Worm (Caenorhabditis elegans) whole organism, L4 larva: Measurements from ENCODE around the gene cpsf-4.
A peak's percentile ranks its signal among the peaks of the same experiment; 100 is the strongest.

Experiments used
- D1046.2 ChIP-seq: fragments of 200-800 bp; sonication (Bioruptor generic); IDR thresholded peaks from 2 replicates; pipeline ENCODE4 v1.3.6; 2022; ENCODE audit warnings: missing genetic modification characterization, missing compliant biosample characterization
- F10B5.3 ChIP-seq: sonication (generic microtip); optimal IDR thresholded peaks from 2 replicates; lab custom pipeline; 2016; ENCODE audit warnings: mild to moderate bottlenecking, missing genetic modification characterization, missing compliant biosample characterization
- F26F4.8 ChIP-seq: fragments of 200-800 bp; sonication (Bioruptor generic); conservative IDR thresholded peaks from 2 replicates; pipeline ENCODE4 v1.3.6; 2022; ENCODE audit warnings: missing genetic modification characterization, missing compliant biosample characterization
- F49E8.2 ChIP-seq: sonication (generic microtip); optimal IDR thresholded peaks from 2 replicates; lab custom pipeline; 2016; ENCODE audit warnings: missing compliant biosample characterization, mild to moderate bottlenecking, missing genetic modification characterization, borderline replicate concordance
- R02D3.7 ChIP-seq: fragments of 150-350 bp; sonication (generic microtip); optimal IDR thresholded peaks from 3 replicates; lab custom pipeline; 2014; ENCODE audit warnings: missing biosample characterization, missing genetic modification characterization
- T26A8.4 ChIP-seq: fragments of 200-800 bp; sonication (Bioruptor generic); IDR thresholded peaks from 2 replicates; pipeline ENCODE4 v1.3.6; 2022; ENCODE audit warnings: missing genetic modification characterization, missing compliant biosample characterization
- Y48G9A.11 ChIP-seq: fragments of 200-800 bp; sonication (Bioruptor generic); IDR thresholded peaks from 2 replicates; pipeline ENCODE4 v1.3.6; 2022; ENCODE audit warnings: missing genetic modification reagents, missing genetic modification characterization, missing compliant biosample characterization
- Y75B8A.6 ChIP-seq: fragments of 200-800 bp; sonication (Bioruptor generic); IDR thresholded peaks from 2 replicates; pipeline ENCODE4 v1.3.6; 2022; ENCODE audit warnings: missing genetic modification reagents, missing genetic modification characterization, missing compliant biosample characterization
- aha-1 ChIP-seq: fragments of 150-350 bp; peaks from one replicate; lab custom pipeline; 2014; ENCODE audit warnings: missing biosample characterization, missing genetic modification characterization
- aly-2 ChIP-seq: sonication (generic microtip); optimal IDR thresholded peaks from 2 replicates; lab custom pipeline; 2018; ENCODE audit warnings: missing biosample characterization, missing genetic modification characterization
- ama-1 ChIP-seq: fragments of 150-350 bp; optimal IDR thresholded peaks from 2 replicates; lab custom pipeline; 2014; ENCODE audit warnings: inconsistent platforms, mixed read lengths
- arid-1 ChIP-seq: fragments of 200-800 bp; sonication (Bioruptor generic); conservative IDR thresholded peaks from 2 replicates; pipeline ENCODE4 v1.3.6; 2022; ENCODE audit warnings: missing genetic modification reagents, missing genetic modification characterization, missing compliant biosample characterization
- ceh-28 ChIP-seq: fragments of 150-350 bp; optimal IDR thresholded peaks from 2 replicates; lab custom pipeline; 2014; ENCODE audit warnings: missing biosample characterization, missing genetic modification reagents, missing genetic modification characterization
- ceh-32 ChIP-seq: sonication (generic microtip); optimal IDR thresholded peaks from 2 replicates; lab custom pipeline; 2016; ENCODE audit warnings: mild to moderate bottlenecking, missing genetic modification characterization, missing compliant biosample characterization; ENCODE audit not compliant: poor library complexity
- ceh-44 ChIP-seq: fragments of 200-800 bp; sonication (Bioruptor generic); IDR thresholded peaks from 2 replicates; pipeline ENCODE4 v1.3.6; 2022; ENCODE audit warnings: missing genetic modification reagents, missing genetic modification characterization, missing compliant biosample characterization
- ces-1 ChIP-seq: fragments of 150-350 bp; sonication (generic microtip); optimal IDR thresholded peaks from 4 replicates; lab custom pipeline; 2014; ENCODE audit warnings: missing biosample characterization, missing genetic modification reagents, missing genetic modification characterization
- cey-2 ChIP-seq: sonication (generic microtip); optimal IDR thresholded peaks from 3 replicates; lab custom pipeline; 2017; ENCODE audit warnings: missing genetic modification characterization, mild to moderate bottlenecking, missing compliant biosample characterization, antibody characterized with exemption, borderline replicate concordance; ENCODE audit not compliant: insufficient read depth
- dpl-1 ChIP-seq: fragments of 150-350 bp; optimal IDR thresholded peaks from 2 replicates; lab custom pipeline; 2014; ENCODE audit warnings: missing biosample characterization, missing genetic modification reagents, missing genetic modification characterization
- egl-27 ChIP-seq: sonication (generic microtip); optimal IDR thresholded peaks from 3 replicates; lab custom pipeline; 2017; ENCODE audit warnings: missing biosample characterization, missing genetic modification reagents, missing genetic modification characterization
- egl-43 ChIP-seq: fragments of 200-800 bp; sonication (Bioruptor generic); IDR thresholded peaks from 2 replicates; pipeline ENCODE4 v1.3.6; 2022; ENCODE audit warnings: missing genetic modification reagents, missing genetic modification characterization, missing compliant biosample characterization
- hlh-30 ChIP-seq: sonication (generic microtip); optimal IDR thresholded peaks from 2 replicates; lab custom pipeline; 2017; ENCODE audit warnings: antibody characterized with exemption, mild to moderate bottlenecking, missing genetic modification characterization, missing compliant biosample characterization; ENCODE audit not compliant: insufficient read depth
- lim-7 ChIP-seq: fragments of 200-800 bp; sonication (Bioruptor generic); IDR thresholded peaks from 2 replicates; pipeline ENCODE4 v1.3.6; 2022; ENCODE audit warnings: missing genetic modification characterization, missing compliant biosample characterization
- lin-15B ChIP-seq: fragments of 150-350 bp; sonication (generic microtip); optimal IDR thresholded peaks from 3 replicates; lab custom pipeline; 2014; ENCODE audit warnings: missing biosample characterization, missing genetic modification characterization
- lsy-2 ChIP-seq, 2 experiments: fragments of 150-350 bp in 1 of 2; sonication (generic microtip) in 1 of 2; optimal IDR thresholded peaks; 2 replicates each; lab custom pipeline; 2014 to 2017; ENCODE audit warnings: missing biosample characterization in 2 of 2, missing genetic modification characterization in 2 of 2
- mdl-1 ChIP-seq, 2 experiments: fragments of 150-350 bp in 1 of 2; sonication (generic microtip) in 1 of 2; optimal IDR thresholded peaks; 2 replicates each; lab custom pipeline; 2014 to 2017; ENCODE audit warnings: missing biosample characterization in 2 of 2, missing genetic modification characterization in 2 of 2
- mep-1 ChIP-seq: fragments of 150-350 bp; sonication (generic microtip); optimal IDR thresholded peaks from 3 replicates; lab custom pipeline; 2014; ENCODE audit warnings: missing biosample characterization, missing genetic modification characterization
- mes-2 ChIP-seq: sonication (generic microtip); optimal IDR thresholded peaks from 2 replicates; lab custom pipeline; 2016; ENCODE audit warnings: missing genotype, mild to moderate bottlenecking, missing genetic modification characterization, missing compliant biosample characterization; ENCODE audit not compliant: poor library complexity, severe bottlenecking
- mxl-3 ChIP-seq: fragments of 200-800 bp; sonication (Bioruptor generic); optimal IDR thresholded peaks from 2 replicates; lab custom pipeline; 2018; ENCODE audit warnings: mild to moderate bottlenecking, missing genetic modification characterization, missing compliant biosample characterization
- nhr-6 ChIP-seq: fragments of 150-350 bp; optimal IDR thresholded peaks from 2 replicates; lab custom pipeline; 2014; ENCODE audit warnings: missing biosample characterization, missing genetic modification characterization
- pha-4 ChIP-seq, 2 experiments: fragments of 150-350 bp in 1 of 2; fragments of 200-800 bp in 1 of 2; sonication (Bioruptor generic) in 1 of 2; IDR thresholded peaks in 1 of 2; optimal IDR thresholded peaks in 1 of 2; 2 replicates each; pipeline versions ENCODE4 v1.3.6 to Lab custom; 2014 to 2022; ENCODE audit warnings: missing genetic modification characterization in 2 of 2, missing genetic modification reagents in 2 of 2, missing biosample characterization in 1 of 2, missing compliant biosample characterization in 1 of 2
- rbr-2 ChIP-seq: sonication (generic microtip); optimal IDR thresholded peaks from 2 replicates; lab custom pipeline; 2016; ENCODE audit warnings: missing genotype, missing genetic modification characterization, missing compliant biosample characterization
- set-16 ChIP-seq: fragments of 200-800 bp; sonication (Bioruptor generic); IDR thresholded peaks from 2 replicates; pipeline ENCODE4 v1.3.6; 2022; ENCODE audit warnings: missing genetic modification reagents, missing genetic modification characterization, missing compliant biosample characterization
- snpc-4 ChIP-seq: fragments of 150-350 bp; optimal IDR thresholded peaks from 2 replicates; lab custom pipeline; 2014; ENCODE audit warnings: missing biosample characterization, missing genetic modification characterization
- spr-1 ChIP-seq: sonication (generic microtip); optimal IDR thresholded peaks from 2 replicates; lab custom pipeline; 2016; ENCODE audit warnings: mild to moderate bottlenecking, missing genetic modification characterization, missing compliant biosample characterization
- tra-1 ChIP-seq: fragments of 200-800 bp; sonication (Bioruptor generic); IDR thresholded peaks from 2 replicates; pipeline ENCODE4 v1.3.6; 2022; ENCODE audit warnings: missing genetic modification reagents, missing genetic modification characterization, missing compliant biosample characterization
- unc-62 ChIP-seq, 3 experiments: fragments of 150-350 bp in 1 of 3; sonication (generic microtip); optimal IDR thresholded peaks in 2 of 3; peaks in 1 of 3; 1 replicate in 1 of 3; 2 replicates in 2 of 3; lab custom pipeline; 2014 to 2017; ENCODE audit warnings: missing biosample characterization in 3 of 3, missing genetic modification characterization in 3 of 3, missing genetic modification reagents in 3 of 3, missing genotype in 1 of 3

Gene cpsf-4

DNA sequence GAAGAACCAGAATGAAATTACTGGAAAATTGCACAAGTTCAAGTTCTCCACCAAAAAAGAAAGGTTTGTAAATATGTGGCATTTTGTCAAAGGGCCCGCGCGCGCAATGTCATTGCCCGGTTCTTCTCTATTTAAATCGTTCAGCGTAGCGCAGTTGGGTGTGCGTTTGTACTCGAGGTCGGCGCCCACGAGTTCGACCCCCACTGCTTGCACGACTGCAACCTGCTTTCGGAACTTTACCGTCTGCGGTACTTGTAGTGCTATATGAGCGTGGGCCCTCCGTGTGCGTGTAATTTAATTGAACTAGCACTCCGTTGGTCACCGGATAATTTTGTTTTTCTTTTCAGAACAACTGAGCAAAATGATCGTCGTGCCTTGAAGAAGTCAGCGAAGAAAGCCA lies 6.7 kb downstream of the cpsf-4 start (continued):
- no peak for TF ChIP-seq ces-1 (GFP tag; lab: Kevin White, UChicago)
- TF ChIP-seq lin-15B (tag; lab: Kevin White, UChicago), result no peak
- TF ChIP-seq lsy-2 (tag; optimal IDR thresholded peaks at IDR 0.05; lab: Kevin White, UChicago), result peak in 1 of 2 experiments; percentile 61
- TF ChIP-seq mep-1, result peak; percentile 89
- TF ChIP-seq dpl-1 (GFP tag; lab: Kevin White, UChicago), result peak; percentile 48
- TF ChIP-seq ceh-28 (tag; lab: Kevin White, UChicago), result no peak
- TF ChIP-seq set-16 (GFP tag; lab: Robert Waterston, UW), result peak; percentile 67

DNA sequence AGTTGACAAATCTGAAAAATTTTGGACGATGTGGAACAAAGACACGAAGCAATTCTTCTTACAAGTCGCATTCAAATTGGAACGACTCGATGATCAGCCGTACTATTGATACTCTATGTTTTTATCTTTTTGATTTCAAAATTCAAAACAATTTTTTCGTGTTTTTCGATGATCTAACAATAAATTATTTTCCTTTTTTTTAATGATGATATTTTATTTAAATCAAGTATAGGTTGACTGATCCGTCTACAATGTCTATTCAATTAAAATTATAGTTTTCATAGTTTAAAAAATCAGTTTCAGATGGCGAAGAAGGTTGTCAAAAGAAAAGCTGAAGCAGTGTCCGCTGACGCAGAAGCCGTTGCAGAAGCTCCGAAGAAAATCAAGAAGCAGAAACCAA lies 8.1 kb downstream of the cpsf-4 start, which contains the start of gene rbm-34:
Gene rbm-34 (plus strand): TSS at position 301 of the 400 bp plus-strand sequence.
- TF ChIP-seq ceh-28 (tag; lab: Kevin White, UChicago) (no peak), pha-4 (GFP tag; IDR thresholded peaks at IDR 0.05; lab: Robert Waterston, UW) (0 out of 2 replicates have a peak, but pooled peaks have one; percentile 41), pha-4 (tag; optimal IDR thresholded peaks at IDR 0.05; lab: Kevin White, UChicago) (no peak)

DNA sequence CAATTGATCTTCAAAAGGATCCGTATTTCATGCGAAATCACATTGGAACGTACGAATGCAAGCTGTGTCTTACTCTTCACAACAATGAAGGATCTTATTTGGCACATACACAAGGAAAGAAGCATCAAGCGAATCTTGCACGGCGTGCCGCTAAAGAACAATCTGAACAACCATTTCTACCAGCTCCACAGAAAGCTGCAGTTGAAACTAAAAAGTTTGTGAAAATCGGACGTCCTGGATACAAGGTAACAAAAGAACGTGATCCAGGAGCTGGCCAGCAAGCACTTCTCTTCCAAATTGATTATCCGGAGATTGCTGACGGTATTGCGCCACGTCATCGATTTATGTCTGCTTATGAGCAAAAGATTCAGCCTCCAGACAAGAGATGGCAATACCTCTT lies 8.7 kb downstream of the cpsf-4 start:
- TF ChIP-seq unc-62 (GFP tag; optimal IDR thresholded peaks at IDR 0.05 in 1 of 2; lab: Kevin White, UChicago) (peak in 1 of 2 experiments; percentile 92), unc-62 (tag; optimal IDR thresholded peaks at IDR 0.05; lab: Kevin White, UChicago) (no peak), mep-1 (no peak), aly-2 (tag; lab: Kevin White, UChicago) (no peak), mdl-1 (tag; optimal IDR thresholded peaks at IDR 0.05; lab: Kevin White, UChicago) (no peak)
- TF ChIP-seq, all 104 proteins: peak for 1

DNA sequence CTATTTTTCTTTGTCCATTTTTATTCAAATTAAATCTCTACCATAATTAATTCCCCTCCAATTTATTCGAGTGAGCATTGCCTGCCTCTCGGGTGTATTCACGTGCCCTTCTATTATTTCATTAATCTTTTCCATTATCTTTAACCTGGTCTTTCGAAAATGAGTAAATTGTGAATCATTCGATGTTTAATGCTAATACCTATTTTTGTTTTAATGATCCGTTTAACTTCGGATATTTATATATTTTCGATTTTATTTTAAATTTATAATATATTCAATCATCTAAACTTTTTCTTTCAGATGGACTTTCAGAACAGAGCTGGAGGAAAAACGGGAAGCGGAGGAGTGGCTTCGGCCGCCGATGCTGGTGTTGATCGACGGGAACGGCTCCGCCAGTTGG lies 9.1 kb downstream of the cpsf-4 start, which contains the start of gene repo-1:
Gene repo-1 (plus strand): TSS at position 301 of the 400 bp plus-strand sequence.
- TF ChIP-seq aha-1 (peak; percentile 71), pha-4 (GFP tag; IDR thresholded peaks at IDR 0.05; lab: Robert Waterston, UW) (0 out of 2 replicates have a peak, but pooled peaks have one; percentile 11), pha-4 (tag; optimal IDR thresholded peaks at IDR 0.05; lab: Kevin White, UChicago) (no peak), rbr-2 (tag; lab: Kevin White, UChicago) (no peak)

DNA sequence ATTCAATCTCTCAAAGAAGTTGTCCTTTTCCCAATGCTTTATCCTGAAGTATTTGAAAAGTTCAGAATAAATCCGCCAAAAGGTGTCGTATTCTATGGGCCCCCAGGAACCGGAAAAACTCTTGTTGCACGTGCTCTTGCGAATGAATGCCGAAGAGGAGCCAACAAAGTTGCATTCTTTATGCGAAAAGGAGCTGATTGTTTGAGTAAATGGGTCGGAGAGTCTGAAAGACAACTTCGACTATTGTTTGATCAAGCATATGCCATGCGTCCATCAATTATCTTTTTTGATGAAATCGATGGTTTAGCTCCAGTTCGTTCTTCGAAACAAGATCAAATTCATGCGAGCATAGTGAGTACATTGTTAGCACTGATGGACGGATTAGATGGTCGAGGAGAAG lies 12.4 kb downstream of the cpsf-4 start:
- TF ChIP-seq R02D3.7 (tag; lab: Kevin White, UChicago), result no peak
- TF ChIP-seq cey-2, result no peak
- TF ChIP-seq unc-62 (GFP tag; optimal IDR thresholded peaks at IDR 0.05 in 1 of 2; lab: Kevin White, UChicago), result peak in 1 of 2 experiments; percentile 63
- no peak for TF ChIP-seq unc-62 (tag; optimal IDR thresholded peaks at IDR 0.05; lab: Kevin White, UChicago)
- TF ChIP-seq lim-7 (GFP tag; lab: Robert Waterston, UW), result no peak

DNA sequence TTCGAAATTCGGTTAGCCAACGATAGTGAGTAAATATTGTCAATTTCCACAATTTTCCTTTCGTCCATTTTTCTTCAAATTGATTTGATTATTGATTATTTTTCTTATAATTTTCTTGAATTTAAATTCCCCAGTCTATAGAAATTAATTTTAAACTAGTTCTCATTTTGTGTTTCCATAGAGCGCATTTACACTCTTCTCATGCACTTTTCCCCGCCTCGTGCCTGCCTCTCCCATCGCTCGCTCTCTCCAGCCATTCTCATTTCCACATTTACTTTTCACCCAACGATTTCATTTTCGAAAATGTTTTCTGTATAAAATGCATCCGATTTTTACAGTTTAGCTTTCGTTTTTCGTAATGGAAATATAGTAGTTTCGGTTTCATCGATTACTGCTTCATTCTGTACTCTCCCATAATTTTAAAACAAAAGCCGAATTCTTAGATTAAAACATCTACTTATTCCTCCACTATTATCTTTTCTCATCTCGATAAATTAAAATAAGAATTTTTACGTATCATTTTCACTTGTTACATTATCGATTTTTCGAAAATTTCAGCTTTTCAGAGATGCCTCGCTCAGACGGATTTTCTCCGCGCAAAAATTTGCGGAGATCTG lies 14.2 kb downstream of the cpsf-4 start, which contains the start of gene lex-1:
Gene lex-1 (plus strand): TSS at position 567 of the 617 bp plus-strand sequence.
- TF ChIP-seq ama-1 (lab: Kevin White, UChicago), result peak; percentile 48
- TF ChIP-seq F10B5.3, result no peak
- no peak for TF ChIP-seq F26F4.8 (GFP tag; lab: Robert Waterston, UW)
- TF ChIP-seq ceh-32 (tag; lab: Kevin White, UChicago), result no peak
- TF ChIP-seq D1046.2 (GFP tag; lab: Robert Waterston, UW), result no peak
- TF ChIP-seq egl-43 (GFP tag; lab: Robert Waterston, UW), result no peak
- TF ChIP-seq lin-15B (tag; lab: Kevin White, UChicago), result no peak
- TF ChIP-seq mes-2 (tag; lab: Kevin White, UChicago), result no peak
- no peak for TF ChIP-seq Y48G9A.11 (GFP tag; lab: Robert Waterston, UW)
- no peak for TF ChIP-seq F49E8.2
- TF ChIP-seq egl-27 (tag; lab: Kevin White, UChicago), result no peak
- TF ChIP-seq nhr-6 (tag; lab: Kevin White, UChicago), result no peak
- peak; percentile 69 for TF ChIP-seq dpl-1 (GFP tag; lab: Kevin White, UChicago)
- no peak for TF ChIP-seq aly-2 (tag; lab: Kevin White, UChicago)
- peak in 1 of 2 experiments; percentile 64 for TF ChIP-seq lsy-2 (tag; optimal IDR thresholded peaks at IDR 0.05; lab: Kevin White, UChicago)
- no peak for TF ChIP-seq Y75B8A.6 (GFP tag; lab: Robert Waterston, UW)
- no peak for TF ChIP-seq arid-1 (GFP tag; lab: Robert Waterston, UW)
- TF ChIP-seq ceh-28 (tag; lab: Kevin White, UChicago), result no peak
- TF ChIP-seq mdl-1 (tag; optimal IDR thresholded peaks at IDR 0.05; lab: Kevin White, UChicago), result peak in 1 of 2 experiments; percentile 84
- no peak for TF ChIP-seq T26A8.4 (GFP tag; lab: Robert Waterston, UW)
- TF ChIP-seq mxl-3, result no peak
- TF ChIP-seq unc-62 (GFP tag; optimal IDR thresholded peaks at IDR 0.05 in 1 of 2; lab: Kevin White, UChicago), result no peak
- TF ChIP-seq unc-62 (tag; optimal IDR thresholded peaks at IDR 0.05; lab: Kevin White, UChicago), result no peak
- no peak for TF ChIP-seq ceh-44 (GFP tag; lab: Robert Waterston, UW)
- no peak for TF ChIP-seq R02D3.7 (tag; lab: Kevin White, UChicago)
- no peak for TF ChIP-seq spr-1 (tag; lab: Kevin White, UChicago)
- peak; percentile 90 for TF ChIP-seq hlh-30
- TF ChIP-seq snpc-4, result no peak
- TF ChIP-seq tra-1 (GFP tag; lab: Robert Waterston, UW), result no peak
